Fruit fly (Drosophila melanogaster) whole organism, embryonic: ENCODE results near the gene CG14253.

Experiments
- Aef1 ChIP-seq: fragments of 200-800 bp; sonication (Bioruptor generic); IDR thresholded peaks from 3 replicates; pipeline ENCODE4 v1.3.6; 2022; ENCODE audit warnings: missing biosample characterization, missing genetic modification characterization
- B-H2 ChIP-seq: fragments of 200-800 bp; sonication (Bioruptor generic); optimal IDR thresholded peaks from 2 replicates; lab custom pipeline; 2018; ENCODE audit warnings: missing biosample characterization, mild to moderate bottlenecking, missing genetic modification characterization
- CG11456 ChIP-seq: fragments of 200-800 bp; sonication (Bioruptor generic); IDR thresholded peaks from 3 replicates; pipeline ENCODE4 v1.3.6; 2022; ENCODE audit warnings: missing biosample characterization, missing genetic modification characterization
- CG1603 ChIP-seq: fragments of 200-800 bp; sonication (Bioruptor generic); optimal IDR thresholded peaks from 2 replicates; lab custom pipeline; 2019; ENCODE audit warnings: missing biosample characterization, mild to moderate bottlenecking, missing genetic modification characterization, moderate library complexity
- CG17186 ChIP-seq: fragments of 200-800 bp; sonication (Bioruptor generic); optimal IDR thresholded peaks from 3 replicates; lab custom pipeline; 2017; ENCODE audit warnings: missing biosample characterization, missing genetic modification reagents, missing genetic modification characterization
- CG18476 ChIP-seq: fragments of 200-800 bp; sonication (Bioruptor generic); optimal IDR thresholded peaks from 2 replicates; lab custom pipeline; 2016; ENCODE audit warnings: missing biosample characterization, mild to moderate bottlenecking, missing genetic modification characterization
- CG18599 ChIP-seq: fragments of 200-800 bp; sonication (Bioruptor generic); optimal IDR thresholded peaks from 3 replicates; lab custom pipeline; 2017; ENCODE audit warnings: missing biosample characterization, missing genetic modification characterization, mild to moderate bottlenecking, moderate library complexity, missing genetic modification reagents
- CG2129 ChIP-seq: fragments of 200-800 bp; sonication (Bioruptor generic); IDR thresholded peaks from 2 replicates; pipeline ENCODE4 v1.3.6; 2022; ENCODE audit warnings: missing biosample characterization, missing genetic modification characterization; ENCODE audit not compliant: partially characterized antibody
- CG3281 ChIP-seq: fragments of 200-800 bp; sonication (Bioruptor generic); optimal IDR thresholded peaks from 3 replicates; lab custom pipeline; 2017; ENCODE audit warnings: missing biosample characterization, mild to moderate bottlenecking, missing genetic modification characterization
- CG4282 ChIP-seq: fragments of 200-800 bp; sonication (Bioruptor generic); optimal IDR thresholded peaks from 2 replicates; lab custom pipeline; 2016; ENCODE audit warnings: missing biosample characterization, missing genetic modification characterization
- CG7271 ChIP-seq: fragments of 200-800 bp; sonication (Bioruptor generic); optimal IDR thresholded peaks from 2 replicates; lab custom pipeline; 2018; ENCODE audit warnings: missing biosample characterization, mild to moderate bottlenecking, missing genetic modification characterization, moderate library complexity
- CG8359 ChIP-seq: fragments of 200-800 bp; sonication (Bioruptor generic); optimal IDR thresholded peaks from 2 replicates; lab custom pipeline; 2017; ENCODE audit warnings: missing biosample characterization, mild to moderate bottlenecking, missing genetic modification characterization, borderline replicate concordance
- CG8765 ChIP-seq: fragments of 200-800 bp; sonication (Bioruptor generic); IDR thresholded peaks from 2 replicates; pipeline ENCODE4 v1.3.6; 2022; ENCODE audit warnings: missing biosample characterization, missing genetic modification characterization
- CG9437 ChIP-seq: fragments of 200-800 bp; sonication (Bioruptor generic); optimal IDR thresholded peaks from 2 replicates; lab custom pipeline; 2018; ENCODE audit warnings: missing biosample characterization, mild to moderate bottlenecking, missing genetic modification characterization
- CkIIα-i1 ChIP-seq: fragments of 200-800 bp; sonication (Bioruptor generic); IDR thresholded peaks from 2 replicates; pipeline ENCODE4 v1.3.6; 2022; ENCODE audit warnings: missing biosample characterization, missing genetic modification characterization
- D19A ChIP-seq: fragments of 200-800 bp; optimal IDR thresholded peaks from 3 replicates; lab custom pipeline; 2019; ENCODE audit warnings: missing biosample characterization, mild to moderate bottlenecking, missing genetic modification characterization, moderate library complexity
- ERR ChIP-seq: fragments of 200-800 bp; sonication (Bioruptor generic); optimal IDR thresholded peaks from 2 replicates; lab custom pipeline; 2016; ENCODE audit warnings: missing biosample characterization, missing genetic modification characterization
- Ets97D ChIP-seq: fragments of 200-800 bp; sonication (Bioruptor generic); optimal IDR thresholded peaks from 3 replicates; lab custom pipeline; 2016; ENCODE audit warnings: missing biosample characterization, missing genetic modification characterization
- H15 ChIP-seq: fragments of 200-800 bp; sonication (Bioruptor generic); IDR thresholded peaks from 3 replicates; pipeline ENCODE4 v1.3.6; 2022; ENCODE audit warnings: missing biosample characterization, missing genetic modification characterization
- Lhr ChIP-seq: fragments of 200-800 bp; sonication (Bioruptor generic); optimal IDR thresholded peaks from 3 replicates; lab custom pipeline; 2017; ENCODE audit warnings: mild to moderate bottlenecking, missing biosample characterization, missing genetic modification reagents, missing genetic modification characterization
- Med ChIP-seq: fragments of 200-800 bp; sonication (Bioruptor generic); peaks from one replicate; lab custom pipeline; 2016; ENCODE audit warnings: missing biosample characterization, missing genetic modification characterization, mild to moderate bottlenecking, inconsistent platforms, moderate library complexity
- Ravus ChIP-seq: fragments of 200-800 bp; sonication (Bioruptor generic); IDR thresholded peaks from 2 replicates; pipeline ENCODE4 v1.3.6; 2022; ENCODE audit warnings: missing biosample characterization, missing genetic modification characterization
- ara ChIP-seq: fragments of 200-800 bp; sonication (Bioruptor generic); IDR thresholded peaks from 2 replicates; pipeline ENCODE4 v1.3.6; 2022; ENCODE audit warnings: missing biosample characterization, missing genetic modification characterization
- cas ChIP-seq: fragments of 200-800 bp; sonication (Bioruptor generic); IDR thresholded peaks from 2 replicates; pipeline ENCODE4 v1.3.6; 2022; ENCODE audit warnings: missing biosample characterization, missing genetic modification characterization
- crol ChIP-seq: fragments of 200-800 bp; sonication (Bioruptor generic); IDR thresholded peaks from 2 replicates; pipeline ENCODE4 v1.3.6; 2022; ENCODE audit warnings: missing biosample characterization, missing genetic modification characterization
- dysf ChIP-seq: fragments of 200-800 bp; sonication (Bioruptor generic); IDR thresholded peaks from 3 replicates; pipeline ENCODE4 v1.3.6; 2022; ENCODE audit warnings: missing biosample characterization, missing genetic modification characterization
- ftz-f1 ChIP-seq: fragments of 200-800 bp; sonication (Bioruptor generic); optimal IDR thresholded peaks from 2 replicates; lab custom pipeline; 2016; ENCODE audit warnings: missing biosample characterization, missing genetic modification characterization
- hb ChIP-seq: fragments of 200-800 bp; sonication (Bioruptor generic); IDR thresholded peaks from 3 replicates; pipeline ENCODE4 v1.3.6; 2022; ENCODE audit warnings: missing biosample characterization, missing genetic modification characterization; ENCODE audit not compliant: partially characterized antibody
- hkb ChIP-seq, 2 experiments: fragments of 200-800 bp in 1 of 2; fragments of >200 bp in 1 of 2; sonication (Bioruptor generic) in 1 of 2; IDR thresholded peaks in 1 of 2; optimal IDR thresholded peaks in 1 of 2; 2 replicates each; pipeline versions ENCODE4 v1.3.6 to Lab custom; 2017 to 2022; ENCODE audit warnings: missing biosample characterization in 1 of 2, missing genetic modification characterization in 1 of 2
- inv ChIP-seq: fragments of 200-800 bp; sonication (Bioruptor generic); IDR thresholded peaks from 2 replicates; pipeline ENCODE4 v1.3.6; 2022; ENCODE audit warnings: missing biosample characterization, missing genetic modification characterization; ENCODE audit not compliant: partially characterized antibody
- lmd ChIP-seq: fragments of 200-800 bp; sonication (Bioruptor generic); IDR thresholded peaks from 2 replicates; pipeline ENCODE4 v1.3.6; 2022; ENCODE audit warnings: missing biosample characterization, missing genetic modification characterization
- lov ChIP-seq, 2 experiments: fragments of 200-800 bp in 1 of 2; fragments of >200 bp in 1 of 2; sonication (Bioruptor generic) in 1 of 2; IDR thresholded peaks in 1 of 2; optimal IDR thresholded peaks in 1 of 2; 2 replicates in 1 of 2; 3 replicates in 1 of 2; pipeline versions ENCODE4 v1.3.6 to Lab custom; 2017 to 2022; ENCODE audit warnings: missing biosample characterization in 1 of 2, missing genetic modification characterization in 1 of 2
- maf-S ChIP-seq: fragments of 200-800 bp; sonication (Bioruptor generic); optimal IDR thresholded peaks from 2 replicates; lab custom pipeline; 2016; ENCODE audit warnings: missing biosample characterization, missing genetic modification characterization
- odd ChIP-seq: fragments of 200-800 bp; sonication (Bioruptor generic); optimal IDR thresholded peaks from 2 replicates; lab custom pipeline; 2017; ENCODE audit warnings: missing biosample characterization, mild to moderate bottlenecking, missing genetic modification characterization
- onecut ChIP-seq: fragments of 200-800 bp; sonication (Bioruptor generic); IDR thresholded peaks from 2 replicates; pipeline ENCODE4 v1.3.6; 2022; ENCODE audit warnings: missing biosample characterization, missing genetic modification characterization
- pan ChIP-seq, 4 experiments: fragments of >200 bp in 3 of 4; fragments of 200-800 bp in 1 of 4; sonication (Bioruptor generic) in 1 of 4; optimal IDR thresholded peaks in 3 of 4; IDR thresholded peaks in 1 of 4; 2 replicates each; pipeline versions ENCODE4 v1.3.6 to Lab custom; 2017 to 2022; ENCODE audit warnings: missing biosample characterization in 2 of 4, missing genetic modification characterization in 2 of 4, mixed read lengths in 1 of 4
- phol ChIP-seq: fragments of 200-800 bp; sonication (Bioruptor generic); optimal IDR thresholded peaks from 3 replicates; lab custom pipeline; 2018; ENCODE audit warnings: missing biosample characterization, mild to moderate bottlenecking, missing genetic modification characterization, moderate library complexity
- sisA ChIP-seq: fragments of 200-800 bp; sonication (Bioruptor generic); IDR thresholded peaks from 2 replicates; pipeline ENCODE4 v1.3.6; 2022; ENCODE audit warnings: missing biosample characterization, missing genetic modification characterization
- slbo ChIP-seq: fragments of 200-800 bp; sonication (Bioruptor generic); IDR thresholded peaks from 2 replicates; pipeline ENCODE4 v1.3.6; 2022; ENCODE audit warnings: missing biosample characterization, missing genetic modification characterization
- sna ChIP-seq: fragments of 200-800 bp; sonication (Bioruptor generic); IDR thresholded peaks from 2 replicates; pipeline ENCODE4 v1.3.6; 2022; ENCODE audit warnings: missing biosample characterization, missing genetic modification characterization; ENCODE audit not compliant: partially characterized antibody
- stwl ChIP-seq: fragments of 200-800 bp; sonication (Bioruptor generic); optimal IDR thresholded peaks from 3 replicates; lab custom pipeline; 2018; ENCODE audit warnings: missing biosample characterization, mild to moderate bottlenecking, missing genetic modification characterization, moderate library complexity
- vvl ChIP-seq: fragments of 200-800 bp; sonication (Bioruptor generic); IDR thresholded peaks from 2 replicates; pipeline ENCODE4 v1.3.6; 2022; ENCODE audit warnings: missing biosample characterization, missing genetic modification characterization
- wek ChIP-seq: fragments of 200-800 bp; sonication (Bioruptor generic); optimal IDR thresholded peaks from 3 replicates; lab custom pipeline; 2018; ENCODE audit warnings: missing biosample characterization, mild to moderate bottlenecking, missing genetic modification characterization, moderate library complexity

Gene CG14253

DNA sequence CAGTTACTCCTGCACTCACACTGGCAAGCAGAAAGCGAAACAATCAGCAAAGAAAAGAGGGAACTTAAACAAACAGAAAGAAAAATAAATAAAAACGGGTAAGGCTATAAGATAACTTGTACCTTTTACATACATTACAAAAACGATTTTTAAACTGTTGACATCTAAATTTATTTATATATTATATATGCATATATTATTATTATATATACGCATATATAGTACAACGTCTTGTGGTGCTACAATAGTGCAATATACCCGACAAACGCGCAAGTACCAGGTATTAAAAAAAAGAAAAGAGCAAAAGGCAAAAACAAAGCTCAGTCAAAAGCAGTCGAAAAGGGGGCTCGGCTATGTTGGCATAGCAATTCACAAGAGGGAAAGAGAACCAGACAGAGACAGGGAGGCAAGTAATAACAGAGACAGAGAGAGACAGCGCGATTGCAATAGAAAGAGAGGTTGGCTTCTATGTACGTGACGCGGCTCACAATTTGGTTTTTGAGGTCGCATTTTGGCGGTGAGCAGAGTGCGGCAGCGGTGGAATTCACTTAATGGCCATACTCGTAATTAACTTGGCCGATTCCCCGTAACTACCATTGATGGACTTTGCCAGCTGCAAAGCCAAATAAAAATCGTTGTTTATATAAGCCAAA is 24.2 kb upstream of the CG14253 start (continued):
- TF ChIP-seq D19A (tag; lab: Kevin White, UChicago) (peak; percentile 84), Med (peak; percentile 81), ERR (GFP tag; lab: Kevin White, UChicago) (no peak), CG8359 (GFP tag; lab: Kevin White, UChicago) (peak; percentile 16), ara (peak; percentile 79)

DNA sequence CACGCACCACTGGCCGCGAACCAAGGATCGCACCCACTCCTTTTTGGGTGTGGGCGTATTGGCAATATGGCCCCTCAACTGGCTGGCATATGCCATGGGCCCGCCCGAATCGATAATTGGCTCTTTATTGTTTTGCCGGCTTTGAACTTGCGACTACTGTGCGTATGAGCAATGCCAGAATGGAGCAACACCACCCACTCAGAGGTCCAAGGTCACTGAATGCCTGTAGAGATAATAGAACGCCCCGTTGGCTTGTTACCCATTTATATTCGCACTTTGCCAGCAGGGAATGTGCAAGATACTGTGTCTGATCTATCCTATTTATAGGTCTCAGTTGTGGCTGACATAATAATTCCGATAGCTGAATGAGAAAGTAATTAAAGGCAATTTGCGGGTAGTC is 22.8 kb upstream of the CG14253 start:
- TF ChIP-seq pan (optimal IDR thresholded peaks at IDR 0.05; lab: Kevin White, UChicago) (no peak), pan (GFP tag; optimal IDR thresholded peaks at IDR 0.05 in 1 of 2, IDR thresholded peaks at IDR 0.05 in 1 of 2) (no peak), stwl (no peak), CG3281 (GFP tag; lab: Kevin White, UChicago) (no peak), CG2129 (GFP tag; lab: Robert Waterston, UW) (no peak), onecut (GFP tag; lab: Robert Waterston, UW) (peak; percentile 38; the same call in 1 of the 2 replicates), crol (GFP tag; lab: Robert Waterston, UW) (no peak), CG7271 (tag; lab: Kevin White, UChicago) (no peak), hb (GFP tag; lab: Robert Waterston, UW) (0 out of 3 replicates have a peak, but pooled peaks have one; percentile 25), B-H2 (GFP tag; lab: Kevin White, UChicago) (no peak), Med (peak; percentile 61), ftz-f1 (GFP tag; lab: Kevin White, UChicago) (peak; percentile 47)
- TF ChIP-seq, all 482 proteins: peak for 4

DNA sequence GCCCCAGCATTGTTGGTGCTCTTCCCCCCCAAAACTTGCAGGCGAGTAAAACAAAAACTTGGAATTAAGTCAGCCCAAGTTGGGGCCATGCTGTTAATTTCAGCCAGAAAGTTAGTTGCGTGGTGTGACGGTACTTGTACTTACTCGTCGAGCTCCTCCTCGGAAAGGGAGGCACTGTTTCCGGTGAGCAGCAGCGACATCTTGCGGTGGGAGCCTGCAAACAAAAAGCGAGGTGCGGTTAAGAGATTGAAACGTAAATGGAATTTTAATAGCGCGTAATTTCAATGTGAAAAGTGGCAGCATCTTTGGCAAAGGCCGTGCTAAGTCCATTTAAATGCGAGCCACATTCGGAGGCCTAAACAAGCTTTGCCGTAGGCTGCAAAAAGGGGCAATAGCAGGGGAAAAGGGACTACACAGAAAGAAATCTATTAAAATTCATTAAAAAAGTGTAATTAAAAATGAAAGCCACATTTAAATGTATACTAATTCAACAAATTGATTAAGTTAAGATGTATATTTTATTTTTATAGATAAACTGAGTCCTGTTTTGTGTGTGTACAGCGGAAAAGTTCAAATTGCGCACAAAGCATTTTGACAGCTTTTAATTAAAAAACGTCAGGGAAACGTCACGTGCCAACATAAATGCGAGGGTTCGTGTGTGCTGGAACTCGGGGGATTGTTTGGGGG is 21.8 kb upstream of the CG14253 start:
- TF ChIP-seq lov (optimal IDR thresholded peaks at IDR 0.05; lab: Kevin White, UChicago), result no peak
- 0 out of 3 replicates have a peak, but pooled peaks have one; percentile 38 for TF ChIP-seq lov (GFP tag; IDR thresholded peaks at IDR 0.05; lab: Robert Waterston, UW)
- no peak for TF ChIP-seq inv (GFP tag; lab: Robert Waterston, UW)
- peak; percentile 7 for TF ChIP-seq phol (tag; lab: Kevin White, UChicago)
- TF ChIP-seq vvl (GFP tag; lab: Robert Waterston, UW), result peak; percentile 29; the same call in 1 of the 2 replicates
- TF ChIP-seq H15 (GFP tag; lab: Robert Waterston, UW), result no peak
- peak; percentile 8 for TF ChIP-seq Lhr
- peak; percentile 9 for TF ChIP-seq wek
- TF ChIP-seq sisA (GFP tag; lab: Robert Waterston, UW), result 0 out of 2 replicates have a peak, but pooled peaks have one; percentile 16
- TF ChIP-seq sna (GFP tag; lab: Robert Waterston, UW), result no peak
- TF ChIP-seq CG8765, result peak; percentile 10; the same call in 1 of the 2 replicates
- peak; percentile 25 for TF ChIP-seq hkb (optimal IDR thresholded peaks at IDR 0.05; lab: Kevin White, UChicago)
- no peak for TF ChIP-seq hkb (GFP tag; IDR thresholded peaks at IDR 0.05; lab: Robert Waterston, UW)
- peak; percentile 58 for TF ChIP-seq CG18599
- TF ChIP-seq CG17186 (GFP tag; lab: Kevin White, UChicago), result no peak
- TF ChIP-seq Ravus (GFP tag; lab: Robert Waterston, UW), result no peak
- peak; percentile 6 for TF ChIP-seq CG9437 (GFP tag; lab: Kevin White, UChicago)
- TF ChIP-seq slbo (GFP tag; lab: Robert Waterston, UW), result peak; percentile 35; the same call in 1 of the 2 replicates
- no peak for TF ChIP-seq CkIIα-i1 (GFP tag; lab: Robert Waterston, UW)
- TF ChIP-seq Med, result peak; percentile 69
- TF ChIP-seq CG18476, result peak; percentile 67
- no peak for TF ChIP-seq CG4282 (GFP tag; lab: Kevin White, UChicago)
- TF ChIP-seq CG11456 (GFP tag; lab: Robert Waterston, UW), result 0 out of 3 replicates have a peak, but pooled peaks have one; percentile 45
- peak; percentile 27; the same call in 1 of the 3 replicates for TF ChIP-seq dysf (GFP tag; lab: Robert Waterston, UW)
- peak; percentile 3 for TF ChIP-seq CG1603 (tag; lab: Kevin White, UChicago)
- TF ChIP-seq Aef1 (GFP tag; lab: Robert Waterston, UW), result 0 out of 3 replicates have a peak, but pooled peaks have one; percentile 14
- TF ChIP-seq cas (GFP tag; lab: Robert Waterston, UW), result no peak; the same call in 1 of the 2 replicates
- peak; percentile 0 for TF ChIP-seq odd (GFP tag; lab: Kevin White, UChicago)
- no peak for TF ChIP-seq maf-S
- no peak for TF ChIP-seq lmd (GFP tag; lab: Robert Waterston, UW)
- TF ChIP-seq Ets97D (GFP tag; lab: Kevin White, UChicago), result peak; percentile 69
